Fruit fly (Drosophila melanogaster): Measurements from ENCODE around the gene bnk.

Gene bnk

dm6 chr3R:31193062-31193461 lies at the start of gene bnk:
bnk (plus strand) TSS chr3R:31193362.
- no peak for TF ChIP-seq CG3065 (GFP tag; optimal IDR thresholded peaks at IDR 0.05)
- peak; percentile 83 for TF ChIP-seq CG15479 (GFP tag; optimal IDR thresholded peaks at IDR 0.05)
- TF ChIP-seq tll (GFP tag; optimal IDR thresholded peaks at IDR 0.05), result peak in 1 of 2 experiments; percentile 35

- peak; percentile 13 for TF ChIP-seq Sox102F (GFP tag; optimal IDR thresholded peaks at IDR 0.05)
- no peak for TF ChIP-seq prd (optimal IDR thresholded peaks at IDR 0.05)
- 0 out of 3 replicates have a peak, but pooled peaks have one; percentile 15 for TF ChIP-seq prd (GFP tag; IDR thresholded peaks at IDR 0.05)
- TF ChIP-seq pzg (GFP tag; optimal IDR thresholded peaks at IDR 0.05), result no peak
- no peak for TF ChIP-seq CG11695 (GFP tag; IDR thresholded peaks at IDR 0.05)
- TF ChIP-seq pan (optimal IDR thresholded peaks at IDR 0.05), result no peak
- TF ChIP-seq pan (GFP tag; optimal IDR thresholded peaks at IDR 0.05 in 1 of 2, IDR thresholded peaks at IDR 0.05 in 1 of 2), result no peak
Measured at dm6 chr3R:31146920-31147319, 46.2 kb upstream of the bnk start.

DNA sequence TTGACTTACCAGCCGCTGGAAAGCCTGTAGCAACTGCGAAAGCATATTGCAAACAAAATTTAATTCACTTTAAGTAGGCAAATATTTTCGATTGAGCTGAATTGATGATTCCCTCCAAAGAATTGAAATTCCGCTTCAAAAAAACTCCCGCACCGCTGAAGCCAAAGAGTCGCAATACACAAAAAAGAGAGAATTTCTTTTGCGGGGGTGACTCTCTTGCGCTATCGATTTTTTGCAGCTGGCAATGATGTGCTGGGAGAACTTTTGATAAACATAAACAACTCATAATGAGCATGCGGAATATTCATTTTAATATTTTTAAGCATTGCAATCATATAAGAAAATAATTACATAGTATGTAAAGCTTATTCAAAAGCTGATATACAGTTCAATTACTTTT lies 24.7 kb upstream of the bnk start:
- TF ChIP-seq mirr (GFP tag; optimal IDR thresholded peaks at IDR 0.05) (no peak), az2 (GFP tag; optimal IDR thresholded peaks at IDR 0.05) (no peak), CG12236 (GFP tag; optimal IDR thresholded peaks at IDR 0.05) (no peak), abd-A (tag; optimal IDR thresholded peaks at IDR 0.05) (no peak), slp2 (GFP tag; optimal IDR thresholded peaks at IDR 0.05) (no peak), CG9215 (GFP tag; IDR thresholded peaks at IDR 0.05) (peak; percentile 55; the same call in 1 of the 2 replicates), CG8281 (tag; optimal IDR thresholded peaks at IDR 0.05) (no peak), CG3163 (GFP tag; optimal IDR thresholded peaks at IDR 0.05) (peak; percentile 63), CG10147 (GFP tag; optimal IDR thresholded peaks at IDR 0.05) (no peak), Dp (GFP tag; optimal IDR thresholded peaks at IDR 0.05) (no peak), CG34422 (GFP tag; IDR thresholded peaks at IDR 0.05) (0 out of 3 replicates have a peak, but pooled peaks have one; percentile 3), onecut (GFP tag; IDR thresholded peaks at IDR 0.05) (peak; percentile 91), Trl (optimal IDR thresholded peaks at IDR 0.05) (peak in 1 of 2 experiments; percentile 52), Trl (GFP tag; optimal IDR thresholded peaks at IDR 0.05) (no peak), CG6175 (GFP tag; IDR thresholded peaks at IDR 0.05) (no peak)

- TF ChIP-seq MBD-R2 (GFP tag; IDR thresholded peaks at IDR 0.05) (no peak; the same call in 1 of the 2 replicates), Optix (GFP tag; IDR thresholded peaks at IDR 0.05) (0 out of 3 replicates have a peak, but pooled peaks have one; percentile 12), CG7745 (tag; optimal IDR thresholded peaks at IDR 0.05) (no peak), eve (GFP tag; optimal IDR thresholded peaks at IDR 0.05) (no peak), Bgb (GFP tag; IDR thresholded peaks at IDR 0.05; ENCODE audit: partially characterized antibody) (no peak), stwl (tag; optimal IDR thresholded peaks at IDR 0.05) (no peak), E2f2 (GFP tag; IDR thresholded peaks at IDR 0.05) (no peak), H15 (GFP tag; IDR thresholded peaks at IDR 0.05) (no peak), fd3F (GFP tag; optimal IDR thresholded peaks at IDR 0.05) (no peak), Xbp1 (GFP tag; optimal IDR thresholded peaks at IDR 0.05) (peak; percentile 28), Mad (GFP tag; optimal IDR thresholded peaks at IDR 0.05) (no peak), Awh (GFP tag; IDR thresholded peaks at IDR 0.05) (peak; percentile 84), eyg (GFP tag; optimal IDR thresholded peaks at IDR 0.05) (no peak), Hr51 (GFP tag; optimal IDR thresholded peaks at IDR 0.05) (peak in 1 of 2 experiments; percentile 17), CG32767 (GFP tag; IDR thresholded peaks at IDR 0.05) (no peak), CG1603 (tag; optimal IDR thresholded peaks at IDR 0.05) (peak; percentile 36), bowl (GFP tag; IDR thresholded peaks at IDR 0.05) (no peak), bigmax (GFP tag; optimal IDR thresholded peaks at IDR 0.05) (peak; percentile 17), br (optimal IDR thresholded peaks at IDR 0.05) (no peak), Med (GFP tag) (peak; percentile 91), CG2120 (GFP tag; optimal IDR thresholded peaks at IDR 0.05) (peak; percentile 21), kni (GFP tag; optimal IDR thresholded peaks at IDR 0.05) (no peak), CG6791 (GFP tag; IDR thresholded peaks at IDR 0.05; ENCODE audit: partially characterized antibody) (no peak), sug (tag; optimal IDR thresholded peaks at IDR 0.05) (no peak)
Measured at dm6 chr3R:31168968-31169367, 24.2 kb upstream of the bnk start, which contains the start of gene stops. stops (minus strand) TSS chr3R:31169106.
